Worm (Caenorhabditis elegans) whole organism, L2 larva: ENCODE measurements around the gene ubh-1.

Experiments used
- ama-1 ChIP-seq: fragments of 150-350 bp; optimal IDR thresholded peaks from 2 replicates; lab custom pipeline; 2018; ENCODE audit warnings: inconsistent platforms
- egl-27 ChIP-seq: sonication (generic microtip); optimal IDR thresholded peaks from 3 replicates; lab custom pipeline; 2017; ENCODE audit warnings: missing biosample characterization, missing genetic modification reagents, missing genetic modification characterization
- elt-1 ChIP-seq: fragments of 150-350 bp; optimal IDR thresholded peaks from 2 replicates; lab custom pipeline; 2014; ENCODE audit warnings: missing biosample characterization, missing genetic modification characterization
- fos-1 ChIP-seq: fragments of 150-350 bp; optimal IDR thresholded peaks from 2 replicates; lab custom pipeline; 2014; ENCODE audit warnings: missing biosample characterization, missing genetic modification characterization
- nhr-237 ChIP-seq: fragments of 150-350 bp; optimal IDR thresholded peaks from 2 replicates; lab custom pipeline; 2014; ENCODE audit warnings: missing biosample characterization, missing genetic modification characterization
- nhr-6 ChIP-seq: fragments of 150-350 bp; optimal IDR thresholded peaks from 2 replicates; lab custom pipeline; 2014; ENCODE audit warnings: missing biosample characterization, missing genetic modification characterization
- peb-1 ChIP-seq: fragments of 150-350 bp; optimal IDR thresholded peaks from 2 replicates; lab custom pipeline; 2014; ENCODE audit warnings: missing biosample characterization, missing genetic modification characterization
- skn-1 ChIP-seq: sonication (generic microtip); optimal IDR thresholded peaks from 2 replicates; lab custom pipeline; 2017; ENCODE audit warnings: missing biosample characterization, missing genetic modification characterization
- sma-9 ChIP-seq, 2 experiments: fragments of 150-350 bp in 1 of 2; sonication (generic microtip) in 1 of 2; optimal IDR thresholded peaks; 2 replicates each; lab custom pipeline; 2014 to 2016; ENCODE audit warnings: missing genetic modification characterization in 2 of 2, mild to moderate bottlenecking in 1 of 2, missing biosample characterization in 1 of 2, missing compliant biosample characterization in 1 of 2, missing genetic modification reagents in 1 of 2, moderate library complexity in 1 of 2
- unc-62 ChIP-seq: fragments of 150-350 bp; optimal IDR thresholded peaks from 2 replicates; lab custom pipeline; 2014; ENCODE audit warnings: missing biosample characterization, missing genetic modification reagents, missing genetic modification characterization
- zag-1 ChIP-seq: fragments of 150-350 bp; optimal IDR thresholded peaks from 2 replicates; lab custom pipeline; 2014; ENCODE audit warnings: missing biosample characterization, missing genetic modification characterization

DNA sequence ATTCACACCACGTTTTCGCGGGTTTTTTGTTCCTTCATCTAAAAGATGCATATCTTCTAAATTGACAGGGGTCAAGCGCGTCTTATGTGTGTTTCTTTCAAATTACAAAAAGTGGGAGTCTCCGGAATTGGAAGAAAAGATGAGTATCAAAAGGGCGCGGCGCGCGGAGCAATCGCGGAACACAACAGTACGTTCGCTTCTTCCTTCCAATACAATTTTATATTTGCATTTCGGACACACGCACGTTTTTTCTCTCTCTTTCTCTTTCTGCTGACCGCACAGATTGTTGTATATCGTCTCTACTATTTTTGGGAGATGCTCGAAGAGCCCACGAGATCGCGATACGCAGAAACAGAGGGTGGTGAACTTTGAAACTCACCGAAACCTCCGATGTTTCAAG, 37.1 kb upstream of the ubh-1 start:
- TF ChIP-seq fos-1 (tag; lab: Kevin White, UChicago) (no peak), unc-62 (GFP tag; lab: Kevin White, UChicago) (no peak), egl-27 (tag; lab: Kevin White, UChicago) (no peak), ama-1 (lab: Kevin White, UChicago) (no peak), skn-1 (no peak), nhr-237 (tag; lab: Kevin White, UChicago) (no peak), elt-1 (tag; lab: Kevin White, UChicago) (no peak), peb-1 (tag; lab: Kevin White, UChicago) (no peak), sma-9 (GFP tag; optimal IDR thresholded peaks at IDR 0.05; lab: Kevin White, UChicago) (no peak), sma-9 (tag; optimal IDR thresholded peaks at IDR 0.05; lab: Kevin White, UChicago) (no peak), nhr-6 (tag; lab: Kevin White, UChicago) (no peak), zag-1 (tag; lab: Kevin White, UChicago) (no peak)
